Worm (Caenorhabditis elegans) whole organism, L4 larva: ENCODE measurements around the gene osm-11.
A peak's percentile ranks its signal among the peaks of the same experiment; 100 is the strongest.

Experiments used
- F10B5.3 ChIP-seq: sonication (generic microtip); optimal IDR thresholded peaks from 2 replicates; lab custom pipeline; 2016; ENCODE audit warnings: mild to moderate bottlenecking, missing genetic modification characterization, missing compliant biosample characterization
- ZK337.2 ChIP-seq: fragments of 200-800 bp; sonication (Bioruptor generic); IDR thresholded peaks from 2 replicates; pipeline ENCODE4 v1.3.6; 2022; ENCODE audit warnings: missing genetic modification reagents, missing genetic modification characterization, missing compliant biosample characterization
- ceh-28 ChIP-seq: fragments of 150-350 bp; optimal IDR thresholded peaks from 2 replicates; lab custom pipeline; 2014; ENCODE audit warnings: missing biosample characterization, missing genetic modification reagents, missing genetic modification characterization
- ceh-32 ChIP-seq: sonication (generic microtip); optimal IDR thresholded peaks from 2 replicates; lab custom pipeline; 2016; ENCODE audit warnings: mild to moderate bottlenecking, missing genetic modification characterization, missing compliant biosample characterization; ENCODE audit not compliant: poor library complexity
- ceh-44 ChIP-seq: fragments of 200-800 bp; sonication (Bioruptor generic); IDR thresholded peaks from 2 replicates; pipeline ENCODE4 v1.3.6; 2022; ENCODE audit warnings: missing genetic modification reagents, missing genetic modification characterization, missing compliant biosample characterization
- cey-2 ChIP-seq: sonication (generic microtip); optimal IDR thresholded peaks from 3 replicates; lab custom pipeline; 2017; ENCODE audit warnings: missing genetic modification characterization, mild to moderate bottlenecking, missing compliant biosample characterization, antibody characterized with exemption, borderline replicate concordance; ENCODE audit not compliant: insufficient read depth
- daf-12 ChIP-seq: fragments of 150-350 bp; optimal IDR thresholded peaks from 2 replicates; lab custom pipeline; 2014; ENCODE audit warnings: missing biosample characterization, missing genetic modification reagents, missing genetic modification characterization
- daf-19 ChIP-seq: fragments of 200-800 bp; sonication (Bioruptor generic); conservative IDR thresholded peaks from 2 replicates; pipeline ENCODE4 v1.3.6; 2022; ENCODE audit warnings: missing genetic modification characterization, missing compliant biosample characterization
- daf-8 ChIP-seq: fragments of 200-800 bp; sonication (Bioruptor generic); IDR thresholded peaks from 2 replicates; pipeline ENCODE4 v1.3.6; 2022; ENCODE audit warnings: missing genetic modification characterization, missing compliant biosample characterization
- dmd-8 ChIP-seq: fragments of 200-800 bp; sonication (Bioruptor generic); IDR thresholded peaks from 2 replicates; pipeline ENCODE4 v1.3.6; 2022; ENCODE audit warnings: missing genetic modification characterization, missing compliant biosample characterization
- egl-43 ChIP-seq: fragments of 200-800 bp; sonication (Bioruptor generic); IDR thresholded peaks from 2 replicates; pipeline ENCODE4 v1.3.6; 2022; ENCODE audit warnings: missing genetic modification reagents, missing genetic modification characterization, missing compliant biosample characterization
- gei-8 ChIP-seq: fragments of 200-800 bp; sonication (Bioruptor generic); optimal IDR thresholded peaks from 2 replicates; lab custom pipeline; 2018; ENCODE audit warnings: mild to moderate bottlenecking, missing genetic modification characterization, missing compliant biosample characterization
- hif-1 ChIP-seq, 2 experiments: sonication (generic microtip); optimal IDR thresholded peaks; 2 replicates each; lab custom pipeline; 2016 to 2017; ENCODE audit warnings: missing compliant biosample characterization in 2 of 2, missing genetic modification characterization in 2 of 2, missing genetic modification reagents in 2 of 2, missing genotype in 2 of 2, mild to moderate bottlenecking in 1 of 2
- hlh-11 ChIP-seq: fragments of 200-800 bp; sonication (Bioruptor generic); optimal IDR thresholded peaks from 2 replicates; lab custom pipeline; 2018; ENCODE audit warnings: mild to moderate bottlenecking, missing genetic modification characterization, missing compliant biosample characterization
- hlh-30 ChIP-seq: sonication (generic microtip); optimal IDR thresholded peaks from 2 replicates; lab custom pipeline; 2017; ENCODE audit warnings: antibody characterized with exemption, mild to moderate bottlenecking, missing genetic modification characterization, missing compliant biosample characterization; ENCODE audit not compliant: insufficient read depth
- hmg-1.1 ChIP-seq: fragments of 200-800 bp; sonication (Bioruptor generic); IDR thresholded peaks from 2 replicates; pipeline ENCODE4 v1.3.6; 2022; ENCODE audit warnings: missing genetic modification reagents, missing genetic modification characterization, missing compliant biosample characterization
- lin-1 ChIP-seq: fragments of 200-800 bp; sonication (Bioruptor generic); IDR thresholded peaks from 2 replicates; pipeline ENCODE4 v1.3.6; 2022; ENCODE audit warnings: missing genetic modification reagents, missing genetic modification characterization, missing compliant biosample characterization
- lin-29 ChIP-seq: fragments of 200-800 bp; sonication (Bioruptor generic); IDR thresholded peaks from 2 replicates; pipeline ENCODE4 v1.3.6; 2022; ENCODE audit warnings: missing genetic modification reagents, missing genetic modification characterization, missing compliant biosample characterization
- lir-3 ChIP-seq: sonication (generic microtip); optimal IDR thresholded peaks from 2 replicates; lab custom pipeline; 2016; ENCODE audit warnings: mild to moderate bottlenecking, missing genetic modification characterization, missing compliant biosample characterization
- madf-9 ChIP-seq: fragments of 200-800 bp; sonication (Bioruptor generic); conservative IDR thresholded peaks from 2 replicates; pipeline ENCODE4 v1.3.6; 2022; ENCODE audit warnings: missing genetic modification reagents, missing genetic modification characterization, missing compliant biosample characterization
- mdl-1 ChIP-seq, 2 experiments: fragments of 150-350 bp in 1 of 2; sonication (generic microtip) in 1 of 2; optimal IDR thresholded peaks; 2 replicates each; lab custom pipeline; 2014 to 2017; ENCODE audit warnings: missing biosample characterization in 2 of 2, missing genetic modification characterization in 2 of 2
- mep-1 ChIP-seq: fragments of 150-350 bp; sonication (generic microtip); optimal IDR thresholded peaks from 3 replicates; lab custom pipeline; 2014; ENCODE audit warnings: missing biosample characterization, missing genetic modification characterization
- mxl-3 ChIP-seq: fragments of 200-800 bp; sonication (Bioruptor generic); optimal IDR thresholded peaks from 2 replicates; lab custom pipeline; 2018; ENCODE audit warnings: mild to moderate bottlenecking, missing genetic modification characterization, missing compliant biosample characterization
- nhr-25 ChIP-seq: sonication (generic microtip); optimal IDR thresholded peaks from 2 replicates; lab custom pipeline; 2017; ENCODE audit warnings: missing genetic modification characterization, mild to moderate bottlenecking, missing compliant biosample characterization, antibody characterized with exemption, moderate library complexity, borderline replicate concordance; ENCODE audit not compliant: insufficient read depth
- nhr-28 ChIP-seq: fragments of 150-350 bp; optimal IDR thresholded peaks from 2 replicates; lab custom pipeline; 2014; ENCODE audit warnings: missing biosample characterization, missing genetic modification characterization
- nhr-41 ChIP-seq: fragments of 200-800 bp; sonication (Bioruptor generic); IDR thresholded peaks from 2 replicates; pipeline ENCODE4 v1.3.6; 2022; ENCODE audit warnings: missing genetic modification reagents, missing genetic modification characterization, missing compliant biosample characterization
- nhr-42 ChIP-seq: fragments of 200-800 bp; sonication (Bioruptor generic); IDR thresholded peaks from 2 replicates; pipeline ENCODE4 v1.3.6; 2022; ENCODE audit warnings: missing genetic modification characterization, missing compliant biosample characterization
- nhr-6 ChIP-seq: fragments of 150-350 bp; optimal IDR thresholded peaks from 2 replicates; lab custom pipeline; 2014; ENCODE audit warnings: missing biosample characterization, missing genetic modification characterization
- nhr-76 ChIP-seq: fragments of 150-350 bp; optimal IDR thresholded peaks from 2 replicates; lab custom pipeline; 2014; ENCODE audit warnings: missing biosample characterization, missing genetic modification characterization
- nhr-77 ChIP-seq: fragments of 150-350 bp; optimal IDR thresholded peaks from 2 replicates; lab custom pipeline; 2014; ENCODE audit warnings: missing biosample characterization, missing genetic modification characterization
- pha-4 ChIP-seq, 2 experiments: fragments of 150-350 bp in 1 of 2; fragments of 200-800 bp in 1 of 2; sonication (Bioruptor generic) in 1 of 2; IDR thresholded peaks in 1 of 2; optimal IDR thresholded peaks in 1 of 2; 2 replicates each; pipeline versions ENCODE4 v1.3.6 to Lab custom; 2014 to 2022; ENCODE audit warnings: missing genetic modification characterization in 2 of 2, missing genetic modification reagents in 2 of 2, missing biosample characterization in 1 of 2, missing compliant biosample characterization in 1 of 2
- php-3 ChIP-seq: fragments of 200-800 bp; sonication (Bioruptor generic); IDR thresholded peaks from 2 replicates; pipeline ENCODE4 v1.3.6; 2022; ENCODE audit warnings: missing genetic modification reagents, missing genetic modification characterization, missing compliant biosample characterization
- pqm-1 ChIP-seq: sonication (generic microtip); optimal IDR thresholded peaks from 2 replicates; lab custom pipeline; 2017; ENCODE audit warnings: missing biosample characterization, missing genetic modification characterization
- set-16 ChIP-seq: fragments of 200-800 bp; sonication (Bioruptor generic); IDR thresholded peaks from 2 replicates; pipeline ENCODE4 v1.3.6; 2022; ENCODE audit warnings: missing genetic modification reagents, missing genetic modification characterization, missing compliant biosample characterization
- snpc-1.2 ChIP-seq: fragments of 200-800 bp; sonication (Bioruptor generic); IDR thresholded peaks from 2 replicates; pipeline ENCODE4 v1.3.6; 2022; ENCODE audit warnings: missing genetic modification reagents, missing genetic modification characterization, missing compliant biosample characterization
- spr-1 ChIP-seq: sonication (generic microtip); optimal IDR thresholded peaks from 2 replicates; lab custom pipeline; 2016; ENCODE audit warnings: mild to moderate bottlenecking, missing genetic modification characterization, missing compliant biosample characterization
- tag-97 ChIP-seq: fragments of 200-800 bp; sonication (Bioruptor generic); IDR thresholded peaks from 2 replicates; pipeline ENCODE4 v1.3.6; 2022; ENCODE audit warnings: missing genetic modification characterization, missing compliant biosample characterization
- tra-1 ChIP-seq: fragments of 200-800 bp; sonication (Bioruptor generic); IDR thresholded peaks from 2 replicates; pipeline ENCODE4 v1.3.6; 2022; ENCODE audit warnings: missing genetic modification reagents, missing genetic modification characterization, missing compliant biosample characterization
- unc-39 ChIP-seq: sonication (generic microtip); optimal IDR thresholded peaks from 2 replicates; lab custom pipeline; 2017; ENCODE audit warnings: missing biosample characterization, missing genetic modification characterization
- unc-62 ChIP-seq, 3 experiments: fragments of 150-350 bp in 1 of 3; sonication (generic microtip); optimal IDR thresholded peaks in 2 of 3; peaks in 1 of 3; 1 replicate in 1 of 3; 2 replicates in 2 of 3; lab custom pipeline; 2014 to 2017; ENCODE audit warnings: missing biosample characterization in 3 of 3, missing genetic modification characterization in 3 of 3, missing genetic modification reagents in 3 of 3, missing genotype in 1 of 3
- vab-7 ChIP-seq: fragments of 200-800 bp; sonication (Bioruptor generic); IDR thresholded peaks from 2 replicates; pipeline ENCODE4 v1.3.6; 2022; ENCODE audit warnings: missing genetic modification reagents, missing genetic modification characterization, missing compliant biosample characterization
- ztf-11 ChIP-seq: fragments of 150-350 bp; optimal IDR thresholded peaks from 2 replicates; lab custom pipeline; 2014; ENCODE audit warnings: missing biosample characterization, missing genetic modification characterization

osm-11 gene

ce11 chrX:17423894-17424594 is 2.7 kb upstream of the osm-11 start (continued):
- no peak for TF ChIP-seq vab-7 (GFP tag; lab: Robert Waterston, UW)
- no peak for TF ChIP-seq unc-39
- no peak for TF ChIP-seq snpc-1.2 (GFP tag; lab: Robert Waterston, UW)
- TF ChIP-seq spr-1 = no peak
- peak; percentile 52 for TF ChIP-seq mxl-3 (GFP tag; lab: Kevin White, UChicago)
- TF ChIP-seq gei-8 = no peak
- TF ChIP-seq mdl-1 (tag; optimal IDR thresholded peaks at IDR 0.05; lab: Kevin White, UChicago) = no peak
- no peak for TF ChIP-seq set-16 (GFP tag; lab: Robert Waterston, UW)
- no peak for TF ChIP-seq lin-1 (GFP tag; lab: Robert Waterston, UW)
- no peak for TF ChIP-seq hif-1 (tag; optimal IDR thresholded peaks at IDR 0.05; lab: Kevin White, UChicago)
- no peak for TF ChIP-seq daf-12
- TF ChIP-seq dmd-8 (GFP tag; lab: Robert Waterston, UW) = no peak
- peak; percentile 41 for TF ChIP-seq hlh-11 (tag; lab: Kevin White, UChicago)
- no peak for TF ChIP-seq madf-9
- no peak for TF ChIP-seq unc-62 (GFP tag; optimal IDR thresholded peaks at IDR 0.05 in 1 of 2; lab: Kevin White, UChicago)
- TF ChIP-seq unc-62 (tag; optimal IDR thresholded peaks at IDR 0.05; lab: Kevin White, UChicago) = no peak
- peak; percentile 41 for TF ChIP-seq nhr-28
- TF ChIP-seq nhr-77 (tag; lab: Kevin White, UChicago) = no peak
- TF ChIP-seq mep-1 (tag; lab: Kevin White, UChicago) = peak; percentile 9
- no peak for TF ChIP-seq ceh-28 (tag; lab: Kevin White, UChicago)
- TF ChIP-seq ZK337.2 = no peak
- TF ChIP-seq nhr-42 (GFP tag; lab: Robert Waterston, UW) = no peak
- TF ChIP-seq nhr-25 = no peak

DNA sequence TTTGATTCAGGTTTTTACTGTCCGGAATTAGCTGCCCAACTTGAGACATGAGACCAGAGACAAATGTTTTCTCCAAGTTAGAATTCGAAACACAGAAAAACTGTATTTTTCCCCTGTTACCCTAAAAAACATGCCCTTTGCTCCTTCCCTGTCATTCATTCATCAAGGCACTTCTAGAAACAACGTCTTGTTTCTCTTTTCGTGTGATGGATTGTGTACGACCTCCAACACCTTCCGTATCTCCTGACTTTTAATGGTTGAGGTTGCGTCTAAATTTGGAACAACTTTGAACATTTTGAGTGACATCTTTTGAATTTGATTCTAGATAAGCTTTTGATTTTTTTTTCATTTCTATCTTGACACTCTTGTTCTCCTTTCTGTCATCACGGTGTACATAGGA is 1.2 kb upstream of the osm-11 start:
- TF ChIP-seq unc-62 (GFP tag; optimal IDR thresholded peaks at IDR 0.05 in 1 of 2; lab: Kevin White, UChicago) (peak in 1 of 2 experiments; percentile 91), unc-62 (tag; optimal IDR thresholded peaks at IDR 0.05; lab: Kevin White, UChicago) (no peak), hlh-11 (tag; lab: Kevin White, UChicago) (peak; percentile 11), ceh-32 (tag; lab: Kevin White, UChicago) (no peak), hlh-30 (peak; percentile 41)

DNA sequence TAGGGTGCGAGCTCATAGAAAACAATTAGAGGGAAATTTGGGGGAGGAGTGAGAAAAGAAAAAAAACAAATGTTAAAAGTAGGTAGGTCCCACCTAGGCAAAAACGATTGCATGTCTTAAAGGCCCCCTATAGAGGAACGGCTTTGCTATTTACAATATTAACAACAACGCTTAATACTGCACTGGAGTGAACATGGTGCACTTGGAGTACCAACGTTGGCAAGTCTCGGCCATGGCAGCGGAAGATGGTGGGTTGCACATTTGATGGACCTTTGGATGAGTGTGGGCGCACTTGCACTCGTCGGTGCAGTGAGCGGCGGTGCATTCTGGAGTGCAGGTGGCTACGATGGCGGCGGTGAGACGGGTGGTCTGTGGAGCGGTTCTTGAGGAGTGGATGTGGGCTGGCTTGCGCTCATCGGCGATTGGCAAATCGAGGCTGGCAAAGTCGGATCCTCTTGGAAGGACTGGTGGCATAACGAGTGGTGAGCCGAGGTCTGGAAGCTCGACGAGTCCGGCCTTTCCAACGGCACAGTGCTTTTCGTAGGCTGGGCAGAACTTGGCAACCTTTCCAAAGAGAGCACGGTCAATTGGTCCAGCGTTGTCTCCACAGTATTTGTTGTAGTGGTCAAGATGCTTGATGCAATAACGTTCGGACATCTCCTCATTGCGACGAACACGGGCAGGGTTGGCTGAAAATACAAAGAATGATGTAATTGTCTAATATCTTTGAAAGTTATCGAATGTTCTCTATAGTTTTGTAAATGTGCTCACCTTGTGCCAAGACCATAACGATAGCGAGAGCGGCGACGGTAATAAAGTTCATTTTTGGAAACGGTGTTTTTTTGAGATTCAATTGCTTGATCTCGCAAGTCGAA is 560 bp downstream of the osm-11 start:
- TF ChIP-seq unc-62 (GFP tag; optimal IDR thresholded peaks at IDR 0.05 in 1 of 2; lab: Kevin White, UChicago) (peak in 1 of 2 experiments; percentile 75), unc-62 (tag; optimal IDR thresholded peaks at IDR 0.05; lab: Kevin White, UChicago) (no peak), mxl-3 (GFP tag; lab: Kevin White, UChicago) (no peak), mdl-1 (tag; optimal IDR thresholded peaks at IDR 0.05; lab: Kevin White, UChicago) (no peak), madf-9 (no peak), ceh-44 (GFP tag; lab: Robert Waterston, UW) (0 out of 2 replicates have a peak, but pooled peaks have one; percentile 11), hmg-1.1 (no peak), nhr-76 (tag; lab: Kevin White, UChicago) (no peak), pha-4 (GFP tag; IDR thresholded peaks at IDR 0.05; lab: Robert Waterston, UW) (no peak), pha-4 (tag; optimal IDR thresholded peaks at IDR 0.05; lab: Kevin White, UChicago) (no peak), lir-3 (tag; lab: Kevin White, UChicago) (no peak), cey-2 (tag; lab: Kevin White, UChicago) (no peak), tra-1 (GFP tag; lab: Robert Waterston, UW) (no peak), egl-43 (GFP tag; lab: Robert Waterston, UW) (peak; percentile 63; the same call in 1 of the 2 replicates), tag-97 (GFP tag; lab: Robert Waterston, UW) (no peak), F10B5.3 (tag; lab: Kevin White, UChicago) (no peak), php-3 (no peak), nhr-41 (GFP tag; lab: Robert Waterston, UW) (no peak), daf-8 (GFP tag; lab: Robert Waterston, UW) (no peak), pqm-1 (tag; lab: Kevin White, UChicago) (no peak), ztf-11 (tag; lab: Kevin White, UChicago) (no peak), nhr-6 (peak; percentile 15), lin-29 (GFP tag; lab: Robert Waterston, UW) (peak; percentile 21; the same call in 1 of the 2 replicates), daf-19 (no peak)
